Worm (Caenorhabditis elegans): ENCODE results near the gene dsh-2.
A peak's percentile ranks its signal among the peaks of the same experiment; 100 is the strongest.

The dsh-2 gene

DNA sequence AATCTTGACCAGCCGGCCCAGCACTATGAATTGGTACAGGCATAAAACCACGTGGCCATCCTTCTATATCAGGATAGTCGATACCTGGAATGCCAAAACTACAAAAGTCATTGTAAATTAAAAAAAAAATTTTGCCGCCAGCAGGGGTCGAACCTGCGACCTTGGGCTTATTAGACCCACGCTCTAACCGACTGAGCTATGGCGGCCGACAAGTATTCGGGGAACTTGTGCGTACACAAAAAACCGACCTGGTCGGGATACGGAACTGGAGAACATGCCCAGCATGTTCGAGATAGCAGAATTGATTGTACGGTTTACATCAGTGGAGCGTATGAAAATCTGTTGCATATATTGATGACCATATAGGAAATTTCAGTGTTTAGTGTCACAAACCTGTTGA, 23.7 kb downstream of the dsh-2 start (continued):
- TF ChIP-seq Y95B8A.8 (GFP tag; IDR thresholded peaks at IDR 0.05): no peak
- TF ChIP-seq zfh-2 (GFP tag; conservative IDR thresholded peaks at IDR 0.05): no peak
- TF ChIP-seq mel-28 (tag; optimal IDR thresholded peaks at IDR 0.05; ENCODE audit: borderline replicate concordance): no peak
- TF ChIP-seq nhr-120 (GFP tag; IDR thresholded peaks at IDR 0.05): no peak
- TF ChIP-seq Y56A3A.18 (GFP tag; IDR thresholded peaks at IDR 0.05): peak; percentile 89
- no peak for TF ChIP-seq ets-4 (GFP tag; optimal IDR thresholded peaks at IDR 0.05)
- TF ChIP-seq mes-4 (tag; optimal IDR thresholded peaks at IDR 0.05): peak; percentile 15
- TF ChIP-seq bed-2 (GFP tag; IDR thresholded peaks at IDR 0.05): no peak
- 0 out of 2 replicates have a peak, but pooled peaks have one; percentile 16 for TF ChIP-seq egl-44 (GFP tag; IDR thresholded peaks at IDR 0.05)
- TF ChIP-seq F22D6.2 (tag; optimal IDR thresholded peaks at IDR 0.05): no peak
- TF ChIP-seq madf-6 (GFP tag; IDR thresholded peaks at IDR 0.05): peak; percentile 85
- TF ChIP-seq dpl-1 (GFP tag; optimal IDR thresholded peaks at IDR 0.05): no peak
- no peak for TF ChIP-seq tbx-9 (tag; optimal IDR thresholded peaks at IDR 0.05; ENCODE audit: borderline replicate concordance)
- no peak for TF ChIP-seq aptf-2 (GFP tag; conservative IDR thresholded peaks at IDR 0.05)
- peak in 1 of 2 experiments; percentile 38 for TF ChIP-seq let-607 (tag; optimal IDR thresholded peaks at IDR 0.05)
- TF ChIP-seq cebp-1 (GFP tag; IDR thresholded peaks at IDR 0.05): no peak
- TF ChIP-seq cebp-1 (tag; optimal IDR thresholded peaks at IDR 0.05): peak; percentile 53
- no peak for TF ChIP-seq nhr-27 (tag; optimal IDR thresholded peaks at IDR 0.05)
- 0 out of 2 replicates have a peak, but pooled peaks have one; percentile 48 for TF ChIP-seq attf-3 (GFP tag; conservative IDR thresholded peaks at IDR 0.05)
- TF ChIP-seq bed-1 (GFP tag; IDR thresholded peaks at IDR 0.05): 0 out of 2 replicates have a peak, but pooled peaks have one; percentile 63
- peak; percentile 61; the same call in 1 of the 2 replicates for TF ChIP-seq lin-26 (GFP tag; IDR thresholded peaks at IDR 0.05)
- no peak for TF ChIP-seq cebp-2 (GFP tag; IDR thresholded peaks at IDR 0.05)
- TF ChIP-seq B0035.1 (tag; optimal IDR thresholded peaks at IDR 0.05): peak; percentile 41
- TF ChIP-seq dpff-1 (tag; optimal IDR thresholded peaks at IDR 0.05): no peak
- no peak for TF ChIP-seq somi-1 (GFP tag; optimal IDR thresholded peaks at IDR 0.05)
- peak; percentile 74 for TF ChIP-seq pbrm-1 (GFP tag; IDR thresholded peaks at IDR 0.05)
- TF ChIP-seq ccch-3 (GFP tag; optimal IDR thresholded peaks at IDR 0.05): no peak
- TF ChIP-seq dox-1 (GFP tag; IDR thresholded peaks at IDR 0.05): peak; percentile 89
- TF ChIP-seq T26A5.8 (tag; optimal IDR thresholded peaks at IDR 0.05): no peak
- TF ChIP-seq D2030.7 (GFP tag; IDR thresholded peaks at IDR 0.05): peak; percentile 74
- TF ChIP-seq repo-1 (tag; optimal IDR thresholded peaks at IDR 0.05): peak; percentile 88
- peak; percentile 8 for TF ChIP-seq atf-7 (tag; optimal IDR thresholded peaks at IDR 0.05)
- TF ChIP-seq die-1 (tag; optimal IDR thresholded peaks at IDR 0.05): peak; percentile 15
- peak; percentile 32 for TF ChIP-seq ztf-18 (tag; optimal IDR thresholded peaks at IDR 0.05)
- TF ChIP-seq nhr-80 (tag; optimal IDR thresholded peaks at IDR 0.05): peak; percentile 1
- no peak for TF ChIP-seq Y67H2A.10 (GFP tag; conservative IDR thresholded peaks at IDR 0.05)
- peak; percentile 30 for TF ChIP-seq ceh-27 (GFP tag; optimal IDR thresholded peaks at IDR 0.05)
- no peak for TF ChIP-seq nfya-2 (GFP tag; IDR thresholded peaks at IDR 0.05)
- TF ChIP-seq lag-1 (GFP tag; IDR thresholded peaks at IDR 0.05): no peak
- TF ChIP-seq lin-40 (tag; optimal IDR thresholded peaks at IDR 0.05): no peak
- TF ChIP-seq F57C9.4 (tag; optimal IDR thresholded peaks at IDR 0.05): no peak
- peak; percentile 48; the same call in 1 of the 2 replicates for TF ChIP-seq ztf-28 (GFP tag; IDR thresholded peaks at IDR 0.05)
- no peak for TF ChIP-seq ama-1 (optimal IDR thresholded peaks at IDR 0.05)
- TF ChIP-seq ama-1 (GFP tag; optimal IDR thresholded peaks at IDR 0.05): peak in 1 of 2 experiments; percentile 68
- peak; percentile 4 for TF ChIP-seq nhr-90 (tag; optimal IDR thresholded peaks at IDR 0.05)
- TF ChIP-seq mxl-1 (tag; optimal IDR thresholded peaks at IDR 0.05): peak; percentile 7
- peak; percentile 53; the same call in 1 of the 2 replicates for TF ChIP-seq hmg-20 (GFP tag; IDR thresholded peaks at IDR 0.05)
- no peak for TF ChIP-seq egrh-3 (GFP tag; IDR thresholded peaks at IDR 0.05)
- TF ChIP-seq C17E4.6 (GFP tag; IDR thresholded peaks at IDR 0.05): peak; percentile 52
- no peak for TF ChIP-seq egl-18 (GFP tag; IDR thresholded peaks at IDR 0.05)
